Worm (Caenorhabditis elegans) whole organism, early embryonic: ENCODE results near the gene msd-2.

Source experiments
- B0310.2 ChIP-seq: sonication (generic microtip); optimal IDR thresholded peaks from 2 replicates; lab custom pipeline; 2016; ENCODE audit warnings: mild to moderate bottlenecking, missing genetic modification characterization, missing compliant biosample characterization
- F13C5.2 ChIP-seq: sonication (generic microtip); optimal IDR thresholded peaks from 2 replicates; lab custom pipeline; 2017; ENCODE audit warnings: mild to moderate bottlenecking, missing genetic modification characterization, inconsistent platforms, missing compliant biosample characterization
- aly-1 ChIP-seq: sonication (generic microtip); optimal IDR thresholded peaks from 2 replicates; lab custom pipeline; 2016; ENCODE audit warnings: missing genetic modification characterization, missing compliant biosample characterization
- ama-1 ChIP-seq: fragments of 150-350 bp; optimal IDR thresholded peaks from 2 replicates; lab custom pipeline; 2014
- ceh-13 ChIP-seq: fragments of 200-800 bp; sonication (Bioruptor generic); optimal IDR thresholded peaks from 2 replicates; lab custom pipeline; 2018; ENCODE audit warnings: mild to moderate bottlenecking, missing genetic modification characterization, missing compliant biosample characterization
- flt-1 ChIP-seq: fragments of 200-800 bp; sonication (Bioruptor generic); IDR thresholded peaks from 2 replicates; pipeline ENCODE4 v1.3.6; 2022; ENCODE audit warnings: missing genetic modification characterization, missing compliant biosample characterization
- hmg-4 ChIP-seq: fragments of 200-800 bp; sonication (Bioruptor generic); optimal IDR thresholded peaks from 2 replicates; lab custom pipeline; 2018; ENCODE audit warnings: mild to moderate bottlenecking, missing genetic modification characterization, missing compliant biosample characterization
- pes-1 ChIP-seq: fragments of 200-800 bp; sonication (Bioruptor generic); IDR thresholded peaks from 2 replicates; pipeline ENCODE4 v1.3.6; 2022; ENCODE audit warnings: missing genetic modification reagents, missing genetic modification characterization, missing compliant biosample characterization
- scrt-1 ChIP-seq: fragments of 200-800 bp; sonication (Bioruptor generic); IDR thresholded peaks from 2 replicates; pipeline ENCODE4 v1.3.6; 2022; ENCODE audit warnings: missing genetic modification characterization, missing compliant biosample characterization
- tbx-11 ChIP-seq: fragments of 200-800 bp; sonication (Bioruptor generic); IDR thresholded peaks from 2 replicates; pipeline ENCODE4 v1.3.6; 2022; ENCODE audit warnings: missing genetic modification characterization, missing compliant biosample characterization

DNA sequence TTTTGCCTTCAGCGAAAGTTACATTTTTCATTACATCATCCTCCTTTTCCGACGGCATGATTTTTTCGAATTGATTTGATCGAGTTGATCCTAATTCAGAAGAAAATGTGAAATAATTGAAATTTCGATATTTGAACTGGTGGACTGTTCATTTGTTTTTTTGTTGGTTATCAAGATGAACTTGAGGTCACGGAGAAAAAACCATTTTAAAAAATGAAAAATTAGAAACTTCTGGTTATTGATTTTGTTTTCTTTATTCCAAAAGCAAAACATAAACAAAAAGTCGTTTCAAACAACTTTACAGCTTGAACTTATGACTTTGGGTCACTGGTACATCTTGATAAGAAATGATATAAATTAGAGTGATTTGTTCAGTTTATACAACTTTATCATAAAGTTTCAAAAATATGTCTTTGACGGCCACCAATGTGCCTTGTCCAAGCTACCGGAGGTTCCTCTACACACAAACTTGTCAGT, 46.2 kb downstream of the msd-2 start, which contains the start of the genes ttbk-4 and W01B6.4:
- no peak for TF ChIP-seq B0310.2 (tag; lab: Kevin White, UChicago)
- no peak for TF ChIP-seq pes-1 (GFP tag; lab: Robert Waterston, UW)
- no peak for TF ChIP-seq ama-1 (lab: Kevin White, UChicago)
- no peak for TF ChIP-seq flt-1 (GFP tag; lab: Robert Waterston, UW)
- TF ChIP-seq scrt-1: no peak
- TF ChIP-seq hmg-4 (GFP tag; lab: Kevin White, UChicago): no peak
- TF ChIP-seq ceh-13 (GFP tag; lab: Kevin White, UChicago): no peak
- no peak for TF ChIP-seq F13C5.2
- no peak for TF ChIP-seq tbx-11 (GFP tag; lab: Robert Waterston, UW)
- TF ChIP-seq aly-1 (tag; lab: Kevin White, UChicago): no peak
